Worm (Caenorhabditis elegans) whole organism, L2 larva: Measurements from ENCODE around the gene C13A2.10.
A peak's percentile ranks its signal among the peaks of the same experiment; 100 is the strongest.

Source experiments
- C34F6.9 ChIP-seq: fragments of 150-350 bp; optimal IDR thresholded peaks from 2 replicates; lab custom pipeline; 2014; ENCODE audit warnings: missing biosample characterization, missing genetic modification characterization
- F13H6.1 ChIP-seq: sonication (generic microtip); optimal IDR thresholded peaks from 2 replicates; lab custom pipeline; 2016; ENCODE audit warnings: missing genetic modification characterization, missing compliant biosample characterization
- R02D3.7 ChIP-seq: fragments of 150-350 bp; optimal IDR thresholded peaks from 2 replicates; lab custom pipeline; 2014; ENCODE audit warnings: missing biosample characterization, missing genetic modification characterization
- alr-1 ChIP-seq: fragments of 150-350 bp; optimal IDR thresholded peaks from 2 replicates; lab custom pipeline; 2014; ENCODE audit warnings: missing biosample characterization, missing genetic modification characterization
- aly-2 ChIP-seq: fragments of 150-350 bp; optimal IDR thresholded peaks from 2 replicates; lab custom pipeline; 2014; ENCODE audit warnings: missing biosample characterization, missing genetic modification characterization
- blmp-1 ChIP-seq: sonication (generic microtip); optimal IDR thresholded peaks from 2 replicates; lab custom pipeline; 2017; ENCODE audit warnings: missing genetic modification characterization, mild to moderate bottlenecking, missing compliant biosample characterization, antibody characterized with exemption, moderate library complexity; ENCODE audit not compliant: insufficient read depth
- ceh-16 ChIP-seq: fragments of 150-350 bp; optimal IDR thresholded peaks from 2 replicates; lab custom pipeline; 2014; ENCODE audit warnings: missing biosample characterization, missing genetic modification characterization
- crh-2 ChIP-seq: sonication (generic microtip); optimal IDR thresholded peaks from 2 replicates; lab custom pipeline; 2017; ENCODE audit warnings: missing biosample characterization, missing genetic modification characterization
- dmd-4 ChIP-seq: sonication (generic microtip); optimal IDR thresholded peaks from 2 replicates; lab custom pipeline; 2017; ENCODE audit warnings: missing biosample characterization, missing genetic modification characterization
- elt-1 ChIP-seq: fragments of 150-350 bp; optimal IDR thresholded peaks from 2 replicates; lab custom pipeline; 2014; ENCODE audit warnings: missing biosample characterization, missing genetic modification characterization
- elt-3 ChIP-seq: sonication (generic microtip); optimal IDR thresholded peaks from 2 replicates; lab custom pipeline; 2017; ENCODE audit warnings: missing biosample characterization, missing genetic modification characterization
- gmeb-1 ChIP-seq: fragments of 150-350 bp; optimal IDR thresholded peaks from 2 replicates; lab custom pipeline; 2014; ENCODE audit warnings: missing biosample characterization, missing genetic modification characterization
- lin-11 ChIP-seq: fragments of 150-350 bp; sonication (generic microtip); optimal IDR thresholded peaks from 2 replicates; lab custom pipeline; 2014; ENCODE audit warnings: missing biosample characterization, missing genetic modification characterization, inconsistent platforms, mixed read lengths
- lin-13 ChIP-seq: fragments of 150-350 bp; optimal IDR thresholded peaks from 2 replicates; lab custom pipeline; 2014; ENCODE audit warnings: missing biosample characterization, missing genetic modification reagents, missing genetic modification characterization
- lsy-2 ChIP-seq, 2 experiments: fragments of 150-350 bp in 1 of 2; sonication (generic microtip) in 1 of 2; optimal IDR thresholded peaks; 2 replicates each; lab custom pipeline; 2014 to 2017; ENCODE audit warnings: missing biosample characterization in 2 of 2, missing genetic modification characterization in 2 of 2
- mdl-1 ChIP-seq, 2 experiments: fragments of 150-350 bp in 1 of 2; sonication (generic microtip) in 1 of 2; optimal IDR thresholded peaks; 2 replicates each; lab custom pipeline; 2017; ENCODE audit warnings: missing biosample characterization in 2 of 2, missing genetic modification characterization in 2 of 2
- nhr-10 ChIP-seq: sonication (generic microtip); optimal IDR thresholded peaks from 2 replicates; lab custom pipeline; 2017; ENCODE audit warnings: missing biosample characterization, missing genetic modification characterization
- nhr-11 ChIP-seq: fragments of 150-350 bp; optimal IDR thresholded peaks from 2 replicates; lab custom pipeline; 2014; ENCODE audit warnings: missing biosample characterization, missing genetic modification characterization
- nhr-12 ChIP-seq: fragments of 150-350 bp; optimal IDR thresholded peaks from 2 replicates; lab custom pipeline; 2014; ENCODE audit warnings: missing biosample characterization, missing genetic modification characterization
- nhr-129 ChIP-seq: fragments of 150-350 bp; optimal IDR thresholded peaks from 2 replicates; lab custom pipeline; 2014; ENCODE audit warnings: missing biosample characterization, missing genetic modification characterization
- nhr-23 ChIP-seq: fragments of 150-350 bp; optimal IDR thresholded peaks from 2 replicates; lab custom pipeline; 2014; ENCODE audit warnings: missing biosample characterization, missing genetic modification reagents, missing genetic modification characterization
- nhr-237 ChIP-seq: fragments of 150-350 bp; optimal IDR thresholded peaks from 2 replicates; lab custom pipeline; 2014; ENCODE audit warnings: missing biosample characterization, missing genetic modification characterization
- nhr-25 ChIP-seq: fragments of 150-350 bp; sonication (generic microtip); optimal IDR thresholded peaks from 3 replicates; lab custom pipeline; 2014; ENCODE audit warnings: missing biosample characterization, missing genetic modification characterization
- nhr-6 ChIP-seq: fragments of 150-350 bp; optimal IDR thresholded peaks from 2 replicates; lab custom pipeline; 2014; ENCODE audit warnings: missing biosample characterization, missing genetic modification characterization
- nhr-77 ChIP-seq: fragments of 150-350 bp; optimal IDR thresholded peaks from 2 replicates; lab custom pipeline; 2014; ENCODE audit warnings: missing biosample characterization, missing genetic modification characterization
- sem-4 ChIP-seq: fragments of 150-350 bp; optimal IDR thresholded peaks from 2 replicates; lab custom pipeline; 2014; ENCODE audit warnings: missing biosample characterization, missing genetic modification reagents, missing genetic modification characterization
- skn-1 ChIP-seq: sonication (generic microtip); optimal IDR thresholded peaks from 2 replicates; lab custom pipeline; 2017; ENCODE audit warnings: missing biosample characterization, missing genetic modification characterization
- sma-3 ChIP-seq: sonication (generic microtip); optimal IDR thresholded peaks from 2 replicates; lab custom pipeline; 2016; ENCODE audit warnings: missing genetic modification reagents, missing genetic modification characterization, missing compliant biosample characterization
- sma-9 ChIP-seq, 2 experiments: fragments of 150-350 bp in 1 of 2; sonication (generic microtip) in 1 of 2; optimal IDR thresholded peaks; 2 replicates each; lab custom pipeline; 2014 to 2016; ENCODE audit warnings: missing genetic modification characterization in 2 of 2, mild to moderate bottlenecking in 1 of 2, missing biosample characterization in 1 of 2, missing compliant biosample characterization in 1 of 2, missing genetic modification reagents in 1 of 2, moderate library complexity in 1 of 2
- snpc-4 ChIP-seq: fragments of 150-350 bp; optimal IDR thresholded peaks from 2 replicates; lab custom pipeline; 2014; ENCODE audit warnings: missing biosample characterization, missing genetic modification characterization
- unc-39 ChIP-seq: fragments of 150-350 bp; optimal IDR thresholded peaks from 2 replicates; lab custom pipeline; 2014; ENCODE audit warnings: missing biosample characterization, missing genetic modification characterization
- unc-55 ChIP-seq: fragments of 150-350 bp; sonication (generic microtip); optimal IDR thresholded peaks from 3 replicates; lab custom pipeline; 2014; ENCODE audit warnings: missing biosample characterization, missing genetic modification reagents, missing genetic modification characterization
- zag-1 ChIP-seq: fragments of 150-350 bp; optimal IDR thresholded peaks from 2 replicates; lab custom pipeline; 2014; ENCODE audit warnings: missing biosample characterization, missing genetic modification characterization
- ztf-1 ChIP-seq: fragments of 200-800 bp; sonication (Bioruptor generic); conservative IDR thresholded peaks from 2 replicates; pipeline ENCODE4 v1.3.6; 2022; ENCODE audit warnings: missing genetic modification characterization, missing compliant biosample characterization
- ztf-4 ChIP-seq: fragments of 150-350 bp; optimal IDR thresholded peaks from 2 replicates; lab custom pipeline; 2014; ENCODE audit warnings: missing biosample characterization, missing genetic modification characterization

The C13A2.10 gene

ce11 chrV:7264042-7264441 lies 10.8 kb downstream of the C13A2.10 start, which contains the start of gene C13A2.9:
C13A2.9 (minus strand) TSS chrV:7264142.
- TF ChIP-seq nhr-11 (tag; lab: Kevin White, UChicago) (no peak), gmeb-1 (tag; lab: Kevin White, UChicago) (no peak), ztf-1 (GFP tag; lab: Robert Waterston, UW) (no peak), blmp-1 (tag; lab: Kevin White, UChicago) (no peak), nhr-77 (tag; lab: Kevin White, UChicago) (no peak), R02D3.7 (tag; lab: Kevin White, UChicago) (no peak), skn-1 (tag; lab: Kevin White, UChicago) (no peak)

ce11 chrV:7258965-7259364 lies 15.9 kb downstream of the C13A2.10 start, which contains the start of gene C13A2.12:
C13A2.12 (plus strand) TSS chrV:7259265.
- TF ChIP-seq ztf-4 (tag; lab: Kevin White, UChicago) = no peak

- TF ChIP-seq nhr-6 (no peak), F13H6.1 (tag; lab: Kevin White, UChicago) (no peak), nhr-129 (no peak), nhr-12 (tag; lab: Kevin White, UChicago) (no peak), unc-39 (tag; lab: Kevin White, UChicago) (no peak), nhr-237 (tag; lab: Kevin White, UChicago) (no peak), gmeb-1 (tag; lab: Kevin White, UChicago) (no peak), lsy-2 (tag; optimal IDR thresholded peaks at IDR 0.05; lab: Kevin White, UChicago) (no peak), dmd-4 (tag; lab: Kevin White, UChicago) (no peak), crh-2 (tag; lab: Kevin White, UChicago) (no peak), zag-1 (tag; lab: Kevin White, UChicago) (no peak), snpc-4 (tag; lab: Kevin White, UChicago) (no peak), aly-2 (tag; lab: Kevin White, UChicago) (no peak), elt-3 (no peak), C34F6.9 (tag; lab: Kevin White, UChicago) (no peak), mdl-1 (tag; optimal IDR thresholded peaks at IDR 0.05; lab: Kevin White, UChicago) (no peak), elt-1 (no peak), sem-4 (no peak), ceh-16 (tag; lab: Kevin White, UChicago) (no peak)
These were observed 19.8 kb downstream of the C13A2.10 start, which contains the start of gene C05C8.8 for ce11 chrV:7255095-7255494. C05C8.8 (minus strand) TSS chrV:7255195.

ce11 chrV:7248227-7248953 lies 26.5 kb downstream of the C13A2.10 start:
- TF ChIP-seq nhr-25 (tag; lab: Kevin White, UChicago) = peak; percentile 20
- peak; percentile 25 for TF ChIP-seq sma-9 (GFP tag; optimal IDR thresholded peaks at IDR 0.05; lab: Kevin White, UChicago)
- TF ChIP-seq sma-9 (tag; optimal IDR thresholded peaks at IDR 0.05; lab: Kevin White, UChicago) = no peak
- TF ChIP-seq ztf-1 (GFP tag; lab: Robert Waterston, UW) = no peak

- TF ChIP-seq ceh-16 (tag; lab: Kevin White, UChicago) (no peak), nhr-23 (tag; lab: Kevin White, UChicago) (no peak), sma-3 (GFP tag; lab: Kevin White, UChicago) (no peak), ztf-1 (GFP tag; lab: Robert Waterston, UW) (no peak)
These were observed 27.9 kb downstream of the C13A2.10 start, which contains the start of gene C05C8.7 for ce11 chrV:7246951-7247350. C05C8.7 (minus strand) TSS chrV:7247050.

ce11 chrV:7239471-7239870 lies 35.4 kb downstream of the C13A2.10 start, which contains the start of gene C05C8.1:
C05C8.1 (plus strand) TSS chrV:7239771.
- TF ChIP-seq nhr-77 (tag; lab: Kevin White, UChicago) (no peak), lin-11 (tag; lab: Kevin White, UChicago) (no peak), nhr-237 (tag; lab: Kevin White, UChicago) (no peak), skn-1 (tag; lab: Kevin White, UChicago) (no peak), C34F6.9 (tag; lab: Kevin White, UChicago) (no peak), nhr-10 (no peak), gmeb-1 (tag; lab: Kevin White, UChicago) (no peak), nhr-23 (tag; lab: Kevin White, UChicago) (no peak), elt-1 (no peak), nhr-11 (tag; lab: Kevin White, UChicago) (no peak), lin-13 (GFP tag; lab: Kevin White, UChicago) (no peak), unc-55 (GFP tag; lab: Kevin White, UChicago) (no peak), mdl-1 (tag; optimal IDR thresholded peaks at IDR 0.05; lab: Kevin White, UChicago) (no peak), alr-1 (tag; lab: Kevin White, UChicago) (no peak)
